Worm (Caenorhabditis elegans): ENCODE measurements around the gene lron-15.

Gene lron-15

ce11 chrII:6491817-6492452 is 52.8 kb downstream of the lron-15 start, which contains the start of the genes T28D9.11 and T28D9.1:
T28D9.11 (minus strand) TSS chrII:6491993.
T28D9.1 (plus strand) TSS chrII:6492402.
- TF ChIP-seq lir-1 (GFP tag; conservative IDR thresholded peaks at IDR 0.05) = no peak
- TF ChIP-seq ceh-27 (GFP tag; optimal IDR thresholded peaks at IDR 0.05) = peak; percentile 71
- no peak for TF ChIP-seq ceh-100 (GFP tag; IDR thresholded peaks at IDR 0.05)
- TF ChIP-seq egrh-3 (GFP tag; IDR thresholded peaks at IDR 0.05) = peak; percentile 88
- TF ChIP-seq F37B4.10 (GFP tag; IDR thresholded peaks at IDR 0.05) = no peak
- peak; percentile 12 for TF ChIP-seq chd-7 (tag; optimal IDR thresholded peaks at IDR 0.05)
- no peak; the same call in 1 of the 2 replicates for TF ChIP-seq cebp-1 (GFP tag; IDR thresholded peaks at IDR 0.05)
- peak; percentile 57 for TF ChIP-seq cebp-1 (tag; optimal IDR thresholded peaks at IDR 0.05)
- no peak for TF ChIP-seq F57C9.4 (tag; optimal IDR thresholded peaks at IDR 0.05)
- no peak for TF ChIP-seq ztf-25 (GFP tag; IDR thresholded peaks at IDR 0.05)
- TF ChIP-seq rpc-1 (optimal IDR thresholded peaks at IDR 0.05) = no peak
- TF ChIP-seq rpc-1 (tag; optimal IDR thresholded peaks at IDR 0.05) = no peak
- TF ChIP-seq snpc-3.4 (tag; optimal IDR thresholded peaks at IDR 0.05) = no peak
- TF ChIP-seq F39B2.1 (GFP tag; IDR thresholded peaks at IDR 0.05) = no peak
- 0 out of 2 replicates have a peak, but pooled peaks have one; percentile 28 for TF ChIP-seq attf-3 (GFP tag; conservative IDR thresholded peaks at IDR 0.05)
- no peak for TF ChIP-seq aptf-3 (GFP tag; IDR thresholded peaks at IDR 0.05)
- TF ChIP-seq madf-3 (GFP tag; IDR thresholded peaks at IDR 0.05) = no peak
- TF ChIP-seq nfya-2 (GFP tag; IDR thresholded peaks at IDR 0.05) = no peak
- no peak for TF ChIP-seq F49E8.2 (tag; optimal IDR thresholded peaks at IDR 0.05; ENCODE audit: insufficient read depth)
- TF ChIP-seq Y95B8A.8 (GFP tag; IDR thresholded peaks at IDR 0.05) = no peak
- TF ChIP-seq B0261.1 (tag; optimal IDR thresholded peaks at IDR 0.05) = no peak
- TF ChIP-seq bed-2 (GFP tag; IDR thresholded peaks at IDR 0.05) = 0 out of 2 replicates have a peak, but pooled peaks have one; percentile 76
- TF ChIP-seq bed-1 (GFP tag; IDR thresholded peaks at IDR 0.05) = no peak
- no peak for TF ChIP-seq T07F8.4 (tag; optimal IDR thresholded peaks at IDR 0.05)
- no peak for TF ChIP-seq Y67H2A.10 (GFP tag; conservative IDR thresholded peaks at IDR 0.05)
- no peak for TF ChIP-seq efl-1 (GFP tag; optimal IDR thresholded peaks at IDR 0.05)
- TF ChIP-seq B0019.2 (GFP tag; conservative IDR thresholded peaks at IDR 0.05) = no peak
- TF ChIP-seq die-1 (tag; optimal IDR thresholded peaks at IDR 0.05) = peak; percentile 2
- 0 out of 2 replicates have a peak, but pooled peaks have one; percentile 25 for TF ChIP-seq ceh-91 (GFP tag; IDR thresholded peaks at IDR 0.05)
- no peak for TF ChIP-seq F23B12.7 (tag; optimal IDR thresholded peaks at IDR 0.05; ENCODE audit: insufficient read depth)
- TF ChIP-seq B0336.3 (GFP tag; IDR thresholded peaks at IDR 0.05) = no peak
- TF ChIP-seq somi-1 (GFP tag; optimal IDR thresholded peaks at IDR 0.05) = no peak
- no peak for TF ChIP-seq nhr-90 (tag; optimal IDR thresholded peaks at IDR 0.05)
- peak; percentile 46 for TF ChIP-seq lin-54 (GFP tag; optimal IDR thresholded peaks at IDR 0.05)
- no peak for TF ChIP-seq hrde-1 (tag; optimal IDR thresholded peaks at IDR 0.05; ENCODE audit: borderline replicate concordance)
- TF ChIP-seq repo-1 (tag; optimal IDR thresholded peaks at IDR 0.05) = no peak
- no peak for TF ChIP-seq let-607 (tag; optimal IDR thresholded peaks at IDR 0.05)
- no peak for TF ChIP-seq hlh-26 (GFP tag; conservative IDR thresholded peaks at IDR 0.05)
- no peak for TF ChIP-seq tbp1 (GFP tag; optimal IDR thresholded peaks at IDR 0.05)
- no peak for TF ChIP-seq F55B11.4 (tag; optimal IDR thresholded peaks at IDR 0.05; ENCODE audit: borderline replicate concordance, insufficient read depth)
- no peak for TF ChIP-seq nhr-27 (tag; optimal IDR thresholded peaks at IDR 0.05)
- 0 out of 2 replicates have a peak, but pooled peaks have one; percentile 35 for TF ChIP-seq ekl-4 (GFP tag; IDR thresholded peaks at IDR 0.05)
- no peak for TF ChIP-seq gei-17 (GFP tag; optimal IDR thresholded peaks at IDR 0.05)
- TF ChIP-seq T26A5.8 (tag; optimal IDR thresholded peaks at IDR 0.05) = no peak
- TF ChIP-seq pha-4 (tag; optimal IDR thresholded peaks at IDR 0.05) = no peak
- TF ChIP-seq Y53G8AR.9 (GFP tag; conservative IDR thresholded peaks at IDR 0.05) = no peak
- no peak for TF ChIP-seq C17E4.6 (GFP tag; IDR thresholded peaks at IDR 0.05)
- 0 out of 2 replicates have a peak, but pooled peaks have one; percentile 25 for TF ChIP-seq pbrm-1 (GFP tag; IDR thresholded peaks at IDR 0.05)
